Worm (Caenorhabditis elegans): Measurements from ENCODE around the gene F28B4.1.

F28B4.1 gene

DNA sequence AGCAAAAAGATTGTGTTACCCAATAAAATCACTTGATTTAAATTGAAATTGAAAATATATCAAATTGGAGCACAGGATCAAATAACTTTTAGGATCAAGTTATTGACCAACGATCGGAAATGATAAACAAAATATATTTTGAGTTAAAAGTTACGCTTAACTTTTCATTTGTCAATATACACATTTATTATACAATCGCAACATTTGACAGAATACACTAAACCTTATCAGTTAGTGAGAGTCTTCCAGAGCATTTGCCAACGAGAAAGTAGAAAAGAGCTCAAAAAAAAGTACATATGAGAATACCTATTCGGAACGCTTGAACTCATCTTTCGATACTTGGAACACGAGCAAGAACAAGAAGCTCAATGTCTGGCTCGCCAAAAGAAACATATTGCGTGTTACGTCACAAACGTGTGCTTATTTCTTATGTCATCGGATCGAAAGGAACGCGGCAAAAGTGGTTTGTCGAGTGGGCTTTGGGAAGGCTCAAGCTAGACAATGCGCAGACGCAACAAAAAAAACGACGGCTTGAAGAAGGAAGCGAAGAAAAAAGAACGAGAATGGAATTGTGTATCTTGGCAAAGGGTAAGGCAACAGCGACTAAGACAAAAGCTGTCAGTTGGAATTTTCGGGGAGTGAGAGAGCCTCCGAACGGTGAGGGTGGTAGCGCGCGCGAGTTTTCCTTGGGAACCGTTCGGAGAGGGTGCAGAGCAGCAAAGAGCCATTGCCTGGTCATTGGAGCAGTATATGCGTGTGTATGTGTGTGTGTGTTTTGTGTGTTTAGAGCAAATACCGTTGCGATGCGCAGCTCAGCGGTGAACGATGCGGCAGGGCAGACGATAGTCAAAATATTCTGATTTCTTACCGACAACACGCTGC lies 21.7 kb downstream of the F28B4.1 start (continued):
- TF ChIP-seq T26A8.4 (GFP tag; IDR thresholded peaks at IDR 0.05): no peak
- no peak for TF ChIP-seq egl-27 (tag; optimal IDR thresholded peaks at IDR 0.05)
- no peak for TF ChIP-seq nhr-48 (tag; optimal IDR thresholded peaks at IDR 0.05)
- 0 out of 2 replicates have a peak, but pooled peaks have one; percentile 12 for TF ChIP-seq lim-7 (GFP tag; IDR thresholded peaks at IDR 0.05)
- TF ChIP-seq spr-1 (tag; optimal IDR thresholded peaks at IDR 0.05): no peak
- 0 out of 2 replicates have a peak, but pooled peaks have one; percentile 28 for TF ChIP-seq zfp-3 (GFP tag; conservative IDR thresholded peaks at IDR 0.05)
- TF ChIP-seq ZK546.5 (tag; optimal IDR thresholded peaks at IDR 0.05): no peak
- no peak for TF ChIP-seq pha-4 (GFP tag; IDR thresholded peaks at IDR 0.05)
- TF ChIP-seq pha-4 (tag; optimal IDR thresholded peaks at IDR 0.05): no peak
- no peak for TF ChIP-seq zfp-2 (tag; optimal IDR thresholded peaks at IDR 0.05)
- TF ChIP-seq daf-19 (GFP tag; conservative IDR thresholded peaks at IDR 0.05): no peak
- no peak for TF ChIP-seq daf-16 (GFP tag; optimal IDR thresholded peaks at IDR 0.05)
- TF ChIP-seq daf-16 (tag; optimal IDR thresholded peaks at IDR 0.05): peak; percentile 75
- no peak for TF ChIP-seq mes-2 (tag; optimal IDR thresholded peaks at IDR 0.05; ENCODE audit: poor library complexity, severe bottlenecking)
- TF ChIP-seq skn-1 (tag; optimal IDR thresholded peaks at IDR 0.05): no peak
- TF ChIP-seq pqm-1 (tag; optimal IDR thresholded peaks at IDR 0.05): peak; percentile 68
- TF ChIP-seq Y105C5A.15 (GFP tag; IDR thresholded peaks at IDR 0.05): no peak
- TF ChIP-seq unc-130 (GFP tag; optimal IDR thresholded peaks at IDR 0.05): no peak
- no peak for TF ChIP-seq ceh-44 (GFP tag; IDR thresholded peaks at IDR 0.05)
- TF ChIP-seq ceh-62 (tag; optimal IDR thresholded peaks at IDR 0.05): no peak
- no peak for TF ChIP-seq R02D3.7 (tag; optimal IDR thresholded peaks at IDR 0.05)
- no peak for TF ChIP-seq nhr-10 (tag; optimal IDR thresholded peaks at IDR 0.05)
- no peak for TF ChIP-seq T20F7.1 (GFP tag; optimal IDR thresholded peaks at IDR 0.05)
- no peak for TF ChIP-seq hlh-11 (tag; optimal IDR thresholded peaks at IDR 0.05)
- TF ChIP-seq ceh-82 (tag; optimal IDR thresholded peaks at IDR 0.05): no peak
- TF ChIP-seq ceh-28 (tag; optimal IDR thresholded peaks at IDR 0.05): no peak
- no peak for TF ChIP-seq lin-15B (tag; optimal IDR thresholded peaks at IDR 0.05)
- peak in 1 of 2 experiments; percentile 84 for TF ChIP-seq unc-62 (GFP tag; optimal IDR thresholded peaks at IDR 0.05 in 1 of 2)
- no peak for TF ChIP-seq unc-62 (tag; optimal IDR thresholded peaks at IDR 0.05)
- no peak for TF ChIP-seq egl-43 (GFP tag; IDR thresholded peaks at IDR 0.05)
- TF ChIP-seq aly-2 (tag; optimal IDR thresholded peaks at IDR 0.05): no peak
- peak; percentile 24 for TF ChIP-seq nhr-28 (tag; optimal IDR thresholded peaks at IDR 0.05)
- TF ChIP-seq nhr-41 (GFP tag; IDR thresholded peaks at IDR 0.05): no peak
- no peak for TF ChIP-seq dmd-8 (GFP tag; IDR thresholded peaks at IDR 0.05)
- TF ChIP-seq lin-1 (GFP tag; IDR thresholded peaks at IDR 0.05): no peak
- TF ChIP-seq dpl-1 (GFP tag; optimal IDR thresholded peaks at IDR 0.05): no peak

DNA sequence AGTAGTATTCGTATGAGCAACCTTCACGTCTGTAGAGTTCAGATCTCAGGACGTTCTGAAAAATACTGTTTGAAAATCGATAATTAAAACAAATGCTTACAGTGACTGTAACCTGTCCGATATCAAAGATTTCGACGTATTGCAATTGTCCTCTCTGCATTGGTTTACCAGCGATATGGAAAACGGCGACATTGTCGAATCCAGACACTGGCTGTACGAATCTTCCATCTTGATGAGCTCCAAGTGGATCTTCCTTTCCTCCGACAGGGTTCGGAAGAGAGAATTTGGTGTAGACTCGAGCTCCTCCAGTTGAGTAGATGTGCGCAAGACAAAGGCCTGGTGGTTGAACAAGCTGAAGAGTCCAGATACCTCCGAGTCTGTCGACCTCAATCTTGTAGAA lies 23.8 kb downstream of the F28B4.1 start:
- no peak for TF ChIP-seq mdl-1 (tag; optimal IDR thresholded peaks at IDR 0.05)
- TF ChIP-seq unc-62 (GFP tag; optimal IDR thresholded peaks at IDR 0.05 in 1 of 2): peak in 1 of 2 experiments; percentile 87
- no peak for TF ChIP-seq unc-62 (tag; optimal IDR thresholded peaks at IDR 0.05)

DNA sequence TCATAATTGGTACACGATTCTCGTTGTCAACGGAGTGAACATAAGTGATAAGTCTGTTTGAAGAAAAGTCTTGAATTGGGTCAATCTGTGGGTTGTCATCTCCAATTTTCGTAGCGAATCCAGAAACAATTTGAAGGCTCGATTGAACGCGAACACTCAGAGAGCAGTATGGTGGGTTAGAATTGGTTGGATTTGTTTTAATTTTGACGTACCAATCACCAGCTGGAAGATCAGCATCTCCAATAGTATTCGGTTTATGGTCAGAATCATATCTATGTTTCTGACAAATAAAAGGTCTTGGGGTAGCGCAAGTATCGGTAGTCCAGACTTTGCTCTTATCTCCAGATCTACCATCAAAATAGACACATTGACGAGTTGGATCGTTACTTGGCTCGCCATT lies 25.7 kb downstream of the F28B4.1 start:
- TF ChIP-seq unc-62 (GFP tag; optimal IDR thresholded peaks at IDR 0.05 in 1 of 2) (peak in 1 of 2 experiments; percentile 96), unc-62 (tag; optimal IDR thresholded peaks at IDR 0.05) (no peak), arid-1 (GFP tag; conservative IDR thresholded peaks at IDR 0.05) (no peak)
